Worm (Caenorhabditis elegans) whole organism, midembryonic: ENCODE data around the gene srsy-2.

Experiments used
- cog-1 ChIP-seq: sonication (generic microtip); optimal IDR thresholded peaks from 2 replicates; lab custom pipeline; 2016; ENCODE audit warnings: missing genetic modification characterization, missing compliant biosample characterization
- flt-1 ChIP-seq: fragments of 200-800 bp; sonication (Bioruptor generic); IDR thresholded peaks from 2 replicates; pipeline ENCODE4 v1.3.6; 2022; ENCODE audit warnings: missing genetic modification characterization, missing compliant biosample characterization
- klf-2 ChIP-seq: fragments of 200-800 bp; sonication (Bioruptor generic); conservative IDR thresholded peaks from 2 replicates; pipeline ENCODE4 v1.3.6; 2022; ENCODE audit warnings: missing genetic modification reagents, missing genetic modification characterization, missing compliant biosample characterization
- ref-1 ChIP-seq: fragments of 200-800 bp; sonication (Bioruptor generic); conservative IDR thresholded peaks from 2 replicates; pipeline ENCODE4 v1.3.6; 2022; ENCODE audit warnings: missing genetic modification reagents, missing genetic modification characterization, missing compliant biosample characterization
- tab-1 ChIP-seq: fragments of 200-800 bp; sonication (Bioruptor generic); IDR thresholded peaks from 2 replicates; pipeline ENCODE4 v1.3.6; 2022; ENCODE audit warnings: missing genetic modification characterization, missing compliant biosample characterization
- ztf-23 ChIP-seq: fragments of 200-800 bp; sonication (Bioruptor generic); IDR thresholded peaks from 2 replicates; pipeline ENCODE4 v1.3.6; 2022; ENCODE audit warnings: missing genetic modification reagents, missing genetic modification characterization, missing compliant biosample characterization

- TF ChIP-seq ref-1 (GFP tag; lab: Robert Waterston, UW), result no peak
- TF ChIP-seq tab-1 (GFP tag; lab: Robert Waterston, UW), result no peak
- TF ChIP-seq ztf-23 (GFP tag; lab: Robert Waterston, UW), result no peak
- no peak for TF ChIP-seq flt-1 (GFP tag; lab: Robert Waterston, UW)
- TF ChIP-seq cog-1, result no peak
- TF ChIP-seq klf-2, result no peak
Observed at ce11 chrII:6223755-6224154, 3.1 kb downstream of the srsy-2 start.
